Worm (Caenorhabditis elegans) whole organism, L4 larva: Measurements from ENCODE around the gene idi-1.

Experiments
- ama-1 ChIP-seq: fragments of 150-350 bp; optimal IDR thresholded peaks from 2 replicates; lab custom pipeline; 2014; ENCODE audit warnings: inconsistent platforms, mixed read lengths
- ceh-28 ChIP-seq: fragments of 150-350 bp; optimal IDR thresholded peaks from 2 replicates; lab custom pipeline; 2014; ENCODE audit warnings: missing biosample characterization, missing genetic modification reagents, missing genetic modification characterization
- ceh-82 ChIP-seq: sonication (generic microtip); optimal IDR thresholded peaks from 2 replicates; lab custom pipeline; 2017; ENCODE audit warnings: missing biosample characterization, missing genetic modification characterization
- dpl-1 ChIP-seq: fragments of 150-350 bp; optimal IDR thresholded peaks from 2 replicates; lab custom pipeline; 2014; ENCODE audit warnings: missing biosample characterization, missing genetic modification reagents, missing genetic modification characterization
- gei-8 ChIP-seq: fragments of 200-800 bp; sonication (Bioruptor generic); optimal IDR thresholded peaks from 2 replicates; lab custom pipeline; 2018; ENCODE audit warnings: mild to moderate bottlenecking, missing genetic modification characterization, missing compliant biosample characterization
- lir-3 ChIP-seq: sonication (generic microtip); optimal IDR thresholded peaks from 2 replicates; lab custom pipeline; 2016; ENCODE audit warnings: mild to moderate bottlenecking, missing genetic modification characterization, missing compliant biosample characterization
- saeg-2 ChIP-seq: fragments of 200-800 bp; sonication (Bioruptor generic); IDR thresholded peaks from 2 replicates; pipeline ENCODE4 v1.3.6; 2022; ENCODE audit warnings: missing genetic modification reagents, missing genetic modification characterization, missing compliant biosample characterization
- skn-1 ChIP-seq: fragments of 150-350 bp; optimal IDR thresholded peaks from 2 replicates; lab custom pipeline; 2014; ENCODE audit warnings: missing biosample characterization, missing genetic modification characterization

DNA sequence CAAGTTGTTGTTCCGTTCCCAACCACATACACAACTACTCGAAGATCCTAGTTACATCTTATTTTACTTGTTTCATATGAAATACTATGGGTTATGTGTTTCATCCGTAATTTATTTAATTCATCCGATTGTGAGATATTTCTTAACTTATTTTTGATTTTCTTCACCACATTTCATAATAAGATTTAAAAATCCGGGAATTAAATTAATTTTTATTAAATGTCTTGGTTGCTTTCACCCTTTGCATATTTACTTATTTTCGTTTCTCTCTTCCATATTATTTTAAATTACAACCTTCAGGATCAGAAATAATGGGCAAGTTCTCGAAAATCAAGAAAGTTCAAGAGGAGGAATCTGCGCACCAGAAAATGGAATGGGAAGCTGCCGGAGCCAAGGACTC lies 45.8 kb upstream of the idi-1 start, which contains the start of gene K12H4.3:
- TF ChIP-seq dpl-1 (GFP tag; lab: Kevin White, UChicago) (no peak), ceh-82 (no peak), saeg-2 (no peak), gei-8 (no peak), ama-1 (lab: Kevin White, UChicago) (no peak), ceh-28 (no peak), lir-3 (no peak), skn-1 (tag; lab: Kevin White, UChicago) (no peak)
